Worm (Caenorhabditis elegans): ENCODE data around the gene srz-74.

DNA sequence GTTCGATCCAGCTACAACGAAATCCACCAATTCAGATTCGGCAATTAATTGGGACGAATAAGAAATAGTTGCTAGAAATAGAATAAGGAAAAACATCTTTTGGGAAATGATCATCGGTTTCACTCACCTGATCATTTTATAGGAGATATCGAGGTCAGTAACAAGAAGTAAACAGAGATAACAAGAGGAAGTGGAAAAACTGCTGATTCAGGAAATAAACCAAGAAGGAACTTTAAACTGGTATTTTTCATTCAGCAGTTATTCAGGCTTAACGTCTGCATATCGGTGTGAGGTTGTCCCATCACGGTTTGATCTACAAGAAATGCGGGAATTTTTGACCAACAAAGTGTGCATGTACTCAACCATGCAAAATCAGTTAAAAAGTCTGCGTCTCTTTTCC is 740 bp upstream of the srz-74 start, which contains the start of gene K03D3.2:
- TF ChIP-seq lsy-12 (tag; optimal IDR thresholded peaks at IDR 0.05), result no peak
- no peak for TF ChIP-seq pqm-1 (tag; optimal IDR thresholded peaks at IDR 0.05)
- TF ChIP-seq unc-39 (tag; optimal IDR thresholded peaks at IDR 0.05), result no peak
- no peak for TF ChIP-seq elt-3 (tag; optimal IDR thresholded peaks at IDR 0.05)
- TF ChIP-seq skn-1 (tag; optimal IDR thresholded peaks at IDR 0.05), result no peak
- no peak for TF ChIP-seq nhr-28 (tag; optimal IDR thresholded peaks at IDR 0.05)
- TF ChIP-seq unc-62 (GFP tag; optimal IDR thresholded peaks at IDR 0.05), result no peak
